Worm (Caenorhabditis elegans) whole organism, L3 larva: ENCODE measurements around the gene sipa-1.

Source experiments
- ZK546.5 ChIP-seq: sonication (generic microtip); optimal IDR thresholded peaks from 2 replicates; lab custom pipeline; 2017; ENCODE audit warnings: missing biosample characterization, missing genetic modification characterization
- mdl-1 ChIP-seq: fragments of 150-350 bp; optimal IDR thresholded peaks from 2 replicates; lab custom pipeline; 2014; ENCODE audit warnings: missing biosample characterization, missing genetic modification characterization
- unc-39 ChIP-seq: sonication (generic microtip); optimal IDR thresholded peaks from 4 replicates; lab custom pipeline; 2017; ENCODE audit warnings: missing biosample characterization, missing genetic modification characterization

DNA sequence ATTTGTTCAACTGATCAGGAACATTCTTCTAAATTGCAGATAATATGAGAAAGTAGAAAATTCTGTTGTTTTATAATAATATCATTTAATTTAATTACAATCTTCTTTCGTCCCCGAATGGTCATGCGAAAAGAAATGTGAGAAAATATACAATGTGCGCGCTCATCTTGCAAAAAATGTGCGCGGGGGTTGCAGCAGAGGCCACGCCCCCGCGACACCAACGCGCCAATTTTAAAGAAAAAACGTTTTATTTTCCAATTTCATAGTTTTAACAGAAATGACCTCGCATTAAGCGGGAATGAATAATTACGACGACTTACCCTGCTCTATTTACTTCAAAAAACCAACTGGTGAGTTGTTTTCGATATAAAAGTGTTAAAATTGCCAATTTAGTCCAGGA is 26.6 kb downstream of the sipa-1 start, which contains the start of gene sas-5:
- TF ChIP-seq unc-39 (tag; lab: Kevin White, UChicago) (no peak), mdl-1 (tag; lab: Kevin White, UChicago) (no peak), ZK546.5 (tag; lab: Kevin White, UChicago) (no peak)
